Worm (Caenorhabditis elegans): ENCODE results near the gene W09D10.5.

The W09D10.5 gene

DNA sequence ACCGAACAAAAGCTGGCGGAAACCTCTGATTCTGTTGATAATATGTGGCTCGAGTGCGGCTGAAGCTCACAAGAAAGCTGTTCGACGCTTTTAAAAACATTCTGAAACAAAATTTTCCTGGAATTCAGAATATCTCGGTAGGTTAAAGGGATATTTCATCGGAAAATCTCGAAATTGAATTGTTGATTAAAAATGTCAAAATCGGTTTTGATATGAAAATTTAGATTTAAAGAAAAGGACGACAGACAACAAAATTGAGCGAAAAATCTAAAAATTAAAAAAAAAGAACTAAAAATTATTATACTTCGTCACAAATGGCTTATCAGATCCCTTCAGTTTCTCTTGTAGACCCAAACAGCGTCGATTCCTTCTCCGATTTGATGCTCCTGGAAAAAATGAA is 10.9 kb downstream of the W09D10.5 start, which contains the start of gene Y39A1A.20:
Gene Y39A1A.20, minus strand, starts transcription at position 101 of the 400 bp plus-strand sequence.
- no peak for TF ChIP-seq nfya-1 (tag; optimal IDR thresholded peaks at IDR 0.05; ENCODE audit: borderline replicate concordance, insufficient read depth)
- no peak for TF ChIP-seq ceh-27 (GFP tag; optimal IDR thresholded peaks at IDR 0.05)
- TF ChIP-seq dox-1 (GFP tag; IDR thresholded peaks at IDR 0.05), result no peak
- TF ChIP-seq attf-5 (GFP tag; optimal IDR thresholded peaks at IDR 0.05), result no peak
- no peak for TF ChIP-seq ceh-58 (GFP tag; IDR thresholded peaks at IDR 0.05)
- TF ChIP-seq F22D6.2 (tag; optimal IDR thresholded peaks at IDR 0.05), result no peak
- TF ChIP-seq ztf-18 (tag; optimal IDR thresholded peaks at IDR 0.05), result no peak
- no peak for TF ChIP-seq F37B4.10 (GFP tag; IDR thresholded peaks at IDR 0.05)
- TF ChIP-seq ztf-3 (GFP tag; optimal IDR thresholded peaks at IDR 0.05), result no peak
- TF ChIP-seq unc-130 (GFP tag; optimal IDR thresholded peaks at IDR 0.05), result no peak
- no peak for TF ChIP-seq ekl-4 (GFP tag; IDR thresholded peaks at IDR 0.05)
- no peak for TF ChIP-seq F57C9.4 (tag; optimal IDR thresholded peaks at IDR 0.05)
- no peak for TF ChIP-seq lsl-1 (GFP tag; optimal IDR thresholded peaks at IDR 0.05)
- TF ChIP-seq fkh-3 (tag; optimal IDR thresholded peaks at IDR 0.05), result no peak
- no peak for TF ChIP-seq nhr-80 (tag; optimal IDR thresholded peaks at IDR 0.05)
- no peak for TF ChIP-seq lir-1 (GFP tag; conservative IDR thresholded peaks at IDR 0.05)
- no peak for TF ChIP-seq chd-7 (tag; optimal IDR thresholded peaks at IDR 0.05)
- TF ChIP-seq hrde-1 (tag; optimal IDR thresholded peaks at IDR 0.05; ENCODE audit: borderline replicate concordance), result no peak
- TF ChIP-seq snpc-1.3 (tag; optimal IDR thresholded peaks at IDR 0.05; ENCODE audit: insufficient read depth), result no peak
- no peak for TF ChIP-seq ceh-100 (GFP tag; IDR thresholded peaks at IDR 0.05)

DNA sequence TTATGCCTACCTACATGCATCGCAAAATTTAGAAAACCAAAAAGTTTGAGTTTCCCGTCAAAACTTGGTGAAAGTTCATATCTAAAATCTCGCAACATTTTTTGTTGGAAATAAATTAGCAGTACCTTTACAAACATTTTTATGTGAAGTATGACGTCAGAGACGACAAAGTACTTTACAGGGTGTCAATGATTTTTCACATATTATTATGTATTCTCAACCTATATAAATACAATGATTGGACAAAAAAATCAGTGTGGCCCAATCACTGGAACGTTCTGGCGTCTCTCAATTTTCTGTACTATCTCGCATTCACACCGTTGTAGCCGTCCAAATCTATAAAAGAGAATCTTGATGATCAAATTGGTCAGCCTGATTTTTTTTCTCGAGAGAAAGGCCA is 17.0 kb downstream of the W09D10.5 start, which contains the start of the genes Y39A1A.18 and fmo-3:
Gene Y39A1A.18, minus strand, starts transcription at position 192 of the 400 bp plus-strand sequence.
Gene fmo-3, plus strand, starts transcription at position 388 of the 400 bp plus-strand sequence.
- TF ChIP-seq hmg-1.2 (GFP tag; IDR thresholded peaks at IDR 0.05) (peak; percentile 69), sptf-2 (GFP tag; optimal IDR thresholded peaks at IDR 0.05) (no peak)

DNA sequence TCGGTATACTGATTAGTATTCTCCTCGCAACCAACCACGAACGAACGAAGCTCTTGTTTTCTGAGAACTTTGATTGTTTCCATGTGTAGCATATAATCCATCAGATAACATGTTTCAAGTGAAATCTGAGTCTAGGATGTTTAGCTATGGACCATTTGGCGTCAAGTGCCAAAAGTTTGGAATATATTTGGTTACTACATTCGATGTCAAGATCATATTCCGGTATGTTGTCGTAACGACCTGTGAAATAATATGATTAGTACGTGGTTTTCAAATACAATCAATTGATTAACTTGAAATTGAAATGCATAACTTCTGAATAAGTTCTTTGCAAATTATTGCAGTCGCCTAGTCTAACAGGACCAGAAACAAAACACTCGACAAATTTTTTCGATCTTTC is 20.3 kb downstream of the W09D10.5 start, which contains the start of gene Y39A1A.17:
Gene Y39A1A.17, minus strand, starts transcription at position 101 of the 400 bp plus-strand sequence.
- TF ChIP-seq unc-62 (GFP tag; optimal IDR thresholded peaks at IDR 0.05) (no peak), rec-8 (tag; optimal IDR thresholded peaks at IDR 0.05) (no peak), Y53F4B.3 (GFP tag; IDR thresholded peaks at IDR 0.05) (no peak), lin-54 (GFP tag; optimal IDR thresholded peaks at IDR 0.05) (no peak), lin-35 (GFP tag; optimal IDR thresholded peaks at IDR 0.05) (no peak), ceh-58 (GFP tag; IDR thresholded peaks at IDR 0.05) (no peak), snpc-4 (GFP tag; optimal IDR thresholded peaks at IDR 0.05) (no peak), snpc-4 (tag; optimal IDR thresholded peaks at IDR 0.05) (no peak), sdz-38 (tag; optimal IDR thresholded peaks at IDR 0.05) (no peak), atf-7 (tag; optimal IDR thresholded peaks at IDR 0.05) (no peak), hlh-12 (tag; optimal IDR thresholded peaks at IDR 0.05) (no peak), B0019.2 (GFP tag; conservative IDR thresholded peaks at IDR 0.05) (no peak), ceh-100 (GFP tag; IDR thresholded peaks at IDR 0.05) (no peak), hmg-1.2 (GFP tag; IDR thresholded peaks at IDR 0.05) (no peak), F33H1.4 (GFP tag; IDR thresholded peaks at IDR 0.05) (no peak), attf-6 (GFP tag; IDR thresholded peaks at IDR 0.05) (no peak), unc-130 (GFP tag; optimal IDR thresholded peaks at IDR 0.05) (no peak)

Measured in whole organism, young adult.